Worm (Caenorhabditis elegans) whole organism, L2 larva: ENCODE results near the gene pmp-5.

Source experiments
- F13H6.1 ChIP-seq: sonication (generic microtip); optimal IDR thresholded peaks from 2 replicates; lab custom pipeline; 2016; ENCODE audit warnings: missing genetic modification characterization, missing compliant biosample characterization
- R02D3.7 ChIP-seq: fragments of 150-350 bp; optimal IDR thresholded peaks from 2 replicates; lab custom pipeline; 2014; ENCODE audit warnings: missing biosample characterization, missing genetic modification characterization
- Y55F3AM.14 ChIP-seq: fragments of 200-800 bp; sonication (Bioruptor generic); optimal IDR thresholded peaks from 2 replicates; lab custom pipeline; 2018; ENCODE audit warnings: mild to moderate bottlenecking, missing genetic modification characterization, missing compliant biosample characterization
- ZK546.5 ChIP-seq: sonication (generic microtip); optimal IDR thresholded peaks from 2 replicates; lab custom pipeline; 2017; ENCODE audit warnings: missing biosample characterization, missing genetic modification characterization
- alr-1 ChIP-seq: fragments of 150-350 bp; optimal IDR thresholded peaks from 2 replicates; lab custom pipeline; 2014; ENCODE audit warnings: missing biosample characterization, missing genetic modification characterization
- ama-1 ChIP-seq: fragments of 150-350 bp; optimal IDR thresholded peaks from 2 replicates; lab custom pipeline; 2018; ENCODE audit warnings: inconsistent platforms
- blmp-1 ChIP-seq: sonication (generic microtip); optimal IDR thresholded peaks from 2 replicates; lab custom pipeline; 2017; ENCODE audit warnings: missing genetic modification characterization, mild to moderate bottlenecking, missing compliant biosample characterization, antibody characterized with exemption, moderate library complexity; ENCODE audit not compliant: insufficient read depth
- crh-2 ChIP-seq: sonication (generic microtip); optimal IDR thresholded peaks from 2 replicates; lab custom pipeline; 2017; ENCODE audit warnings: missing biosample characterization, missing genetic modification characterization
- elt-1 ChIP-seq: fragments of 150-350 bp; optimal IDR thresholded peaks from 2 replicates; lab custom pipeline; 2014; ENCODE audit warnings: missing biosample characterization, missing genetic modification characterization
- elt-3 ChIP-seq: sonication (generic microtip); optimal IDR thresholded peaks from 2 replicates; lab custom pipeline; 2017; ENCODE audit warnings: missing biosample characterization, missing genetic modification characterization
- gmeb-1 ChIP-seq: fragments of 150-350 bp; optimal IDR thresholded peaks from 2 replicates; lab custom pipeline; 2014; ENCODE audit warnings: missing biosample characterization, missing genetic modification characterization
- lin-11 ChIP-seq: fragments of 150-350 bp; sonication (generic microtip); optimal IDR thresholded peaks from 2 replicates; lab custom pipeline; 2014; ENCODE audit warnings: missing biosample characterization, missing genetic modification characterization, inconsistent platforms, mixed read lengths
- lin-13 ChIP-seq: fragments of 150-350 bp; optimal IDR thresholded peaks from 2 replicates; lab custom pipeline; 2014; ENCODE audit warnings: missing biosample characterization, missing genetic modification reagents, missing genetic modification characterization
- lin-39 ChIP-seq: fragments of 150-350 bp; optimal IDR thresholded peaks from 2 replicates; lab custom pipeline; 2014; ENCODE audit warnings: missing biosample characterization, missing genetic modification reagents, missing genetic modification characterization
- lsy-2 ChIP-seq, 2 experiments: fragments of 150-350 bp in 1 of 2; sonication (generic microtip) in 1 of 2; optimal IDR thresholded peaks; 2 replicates each; lab custom pipeline; 2014 to 2017; ENCODE audit warnings: missing biosample characterization in 2 of 2, missing genetic modification characterization in 2 of 2
- mab-5 ChIP-seq: fragments of 150-350 bp; optimal IDR thresholded peaks from 2 replicates; lab custom pipeline; 2014; ENCODE audit warnings: missing biosample characterization, missing genetic modification characterization
- mbf-1 ChIP-seq: sonication (generic microtip); optimal IDR thresholded peaks from 2 replicates; lab custom pipeline; 2017; ENCODE audit warnings: missing biosample characterization, missing genetic modification characterization
- mdl-1 ChIP-seq, 2 experiments: fragments of 150-350 bp in 1 of 2; sonication (generic microtip) in 1 of 2; optimal IDR thresholded peaks; 2 replicates each; lab custom pipeline; 2017; ENCODE audit warnings: missing biosample characterization in 2 of 2, missing genetic modification characterization in 2 of 2
- nhr-10 ChIP-seq: sonication (generic microtip); optimal IDR thresholded peaks from 2 replicates; lab custom pipeline; 2017; ENCODE audit warnings: missing biosample characterization, missing genetic modification characterization
- nhr-11 ChIP-seq: fragments of 150-350 bp; optimal IDR thresholded peaks from 2 replicates; lab custom pipeline; 2014; ENCODE audit warnings: missing biosample characterization, missing genetic modification characterization
- nhr-12 ChIP-seq: fragments of 150-350 bp; optimal IDR thresholded peaks from 2 replicates; lab custom pipeline; 2014; ENCODE audit warnings: missing biosample characterization, missing genetic modification characterization
- nhr-129 ChIP-seq: fragments of 150-350 bp; optimal IDR thresholded peaks from 2 replicates; lab custom pipeline; 2014; ENCODE audit warnings: missing biosample characterization, missing genetic modification characterization
- nhr-21 ChIP-seq: fragments of 150-350 bp; optimal IDR thresholded peaks from 2 replicates; lab custom pipeline; 2014; ENCODE audit warnings: missing biosample characterization, missing genetic modification characterization
- nhr-25 ChIP-seq: fragments of 150-350 bp; sonication (generic microtip); optimal IDR thresholded peaks from 3 replicates; lab custom pipeline; 2014; ENCODE audit warnings: missing biosample characterization, missing genetic modification characterization
- nhr-6 ChIP-seq: fragments of 150-350 bp; optimal IDR thresholded peaks from 2 replicates; lab custom pipeline; 2014; ENCODE audit warnings: missing biosample characterization, missing genetic modification characterization
- nhr-77 ChIP-seq: fragments of 150-350 bp; optimal IDR thresholded peaks from 2 replicates; lab custom pipeline; 2014; ENCODE audit warnings: missing biosample characterization, missing genetic modification characterization
- peb-1 ChIP-seq: fragments of 150-350 bp; optimal IDR thresholded peaks from 2 replicates; lab custom pipeline; 2014; ENCODE audit warnings: missing biosample characterization, missing genetic modification characterization
- sem-4 ChIP-seq: fragments of 150-350 bp; optimal IDR thresholded peaks from 2 replicates; lab custom pipeline; 2014; ENCODE audit warnings: missing biosample characterization, missing genetic modification reagents, missing genetic modification characterization
- sma-3 ChIP-seq: sonication (generic microtip); optimal IDR thresholded peaks from 2 replicates; lab custom pipeline; 2016; ENCODE audit warnings: missing genetic modification reagents, missing genetic modification characterization, missing compliant biosample characterization
- sma-9 ChIP-seq, 2 experiments: fragments of 150-350 bp in 1 of 2; sonication (generic microtip) in 1 of 2; optimal IDR thresholded peaks; 2 replicates each; lab custom pipeline; 2014 to 2016; ENCODE audit warnings: missing genetic modification characterization in 2 of 2, mild to moderate bottlenecking in 1 of 2, missing biosample characterization in 1 of 2, missing compliant biosample characterization in 1 of 2, missing genetic modification reagents in 1 of 2, moderate library complexity in 1 of 2
- snpc-4 ChIP-seq: fragments of 150-350 bp; optimal IDR thresholded peaks from 2 replicates; lab custom pipeline; 2014; ENCODE audit warnings: missing biosample characterization, missing genetic modification characterization
- unc-62 ChIP-seq: fragments of 150-350 bp; optimal IDR thresholded peaks from 2 replicates; lab custom pipeline; 2014; ENCODE audit warnings: missing biosample characterization, missing genetic modification reagents, missing genetic modification characterization
- zag-1 ChIP-seq: fragments of 150-350 bp; optimal IDR thresholded peaks from 2 replicates; lab custom pipeline; 2014; ENCODE audit warnings: missing biosample characterization, missing genetic modification characterization
- ztf-1 ChIP-seq: fragments of 200-800 bp; sonication (Bioruptor generic); conservative IDR thresholded peaks from 2 replicates; pipeline ENCODE4 v1.3.6; 2022; ENCODE audit warnings: missing genetic modification characterization, missing compliant biosample characterization
- ztf-11 ChIP-seq: sonication (generic microtip); optimal IDR thresholded peaks from 2 replicates; lab custom pipeline; 2017; ENCODE audit warnings: missing biosample characterization, missing genetic modification characterization

The pmp-5 gene

DNA sequence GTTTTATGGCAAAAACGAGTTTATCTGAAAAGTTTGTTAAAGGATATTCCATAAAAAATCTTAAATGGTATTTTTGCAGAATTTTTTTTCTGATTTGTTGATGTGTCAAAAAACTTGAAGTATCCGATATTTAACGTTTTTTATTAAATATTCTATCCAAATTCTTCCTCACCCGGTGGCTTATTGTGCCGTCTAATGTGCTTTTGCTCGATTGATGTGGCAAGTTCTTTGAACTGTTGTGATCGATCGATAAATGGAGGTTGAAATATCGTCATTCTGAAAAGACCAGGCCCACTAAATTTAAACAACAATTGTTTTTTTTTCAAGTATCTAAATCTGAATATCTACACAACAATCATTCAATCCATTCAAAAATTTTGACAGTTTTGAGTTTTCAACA is 10.4 kb downstream of the pmp-5 start, which contains the start of gene syx-18:
TSS of gene syx-18 (minus strand) at position 276 of the 400 bp plus-strand sequence.
- peak; percentile 19 for TF ChIP-seq lin-13 (GFP tag; lab: Kevin White, UChicago)
- peak; percentile 6 for TF ChIP-seq nhr-25
- no peak for TF ChIP-seq nhr-11 (tag; lab: Kevin White, UChicago)
- TF ChIP-seq sem-4 (tag; lab: Kevin White, UChicago) = peak; percentile 25
- TF ChIP-seq snpc-4 = no peak

- TF ChIP-seq R02D3.7 (tag; lab: Kevin White, UChicago) (no peak), crh-2 (tag; lab: Kevin White, UChicago) (no peak), mbf-1 (tag; lab: Kevin White, UChicago) (no peak), nhr-77 (no peak), lin-39 (tag; lab: Kevin White, UChicago) (no peak), nhr-25 (no peak), lin-11 (no peak), nhr-11 (tag; lab: Kevin White, UChicago) (no peak), mab-5 (tag; lab: Kevin White, UChicago) (no peak), ztf-1 (GFP tag; lab: Robert Waterston, UW) (no peak), sma-3 (GFP tag; lab: Kevin White, UChicago) (no peak), gmeb-1 (tag; lab: Kevin White, UChicago) (no peak), lin-13 (GFP tag; lab: Kevin White, UChicago) (no peak)
These were observed 13.6 kb downstream of the pmp-5 start, which contains the start of gene T10H9.8 for ce11 chrV:6652051-6652450. Gene T10H9.8, plus strand, starts transcription at chrV:6652351.

- TF ChIP-seq nhr-10 (tag; lab: Kevin White, UChicago) (no peak), nhr-25 (no peak), elt-1 (tag; lab: Kevin White, UChicago) (no peak), snpc-4 (no peak), sem-4 (tag; lab: Kevin White, UChicago) (no peak), unc-62 (no peak), lin-11 (no peak), mdl-1 (tag; optimal IDR thresholded peaks at IDR 0.05; lab: Kevin White, UChicago) (no peak), alr-1 (tag; lab: Kevin White, UChicago) (no peak), ama-1 (no peak), ztf-11 (tag; lab: Kevin White, UChicago) (no peak), nhr-11 (tag; lab: Kevin White, UChicago) (no peak), F13H6.1 (tag; lab: Kevin White, UChicago) (no peak), lsy-2 (tag; optimal IDR thresholded peaks at IDR 0.05; lab: Kevin White, UChicago) (no peak), nhr-77 (no peak), nhr-129 (tag; lab: Kevin White, UChicago) (no peak), peb-1 (no peak), blmp-1 (tag; lab: Kevin White, UChicago) (no peak)
These were observed 15.1 kb downstream of the pmp-5 start for ce11 chrV:6650508-6650907.

DNA sequence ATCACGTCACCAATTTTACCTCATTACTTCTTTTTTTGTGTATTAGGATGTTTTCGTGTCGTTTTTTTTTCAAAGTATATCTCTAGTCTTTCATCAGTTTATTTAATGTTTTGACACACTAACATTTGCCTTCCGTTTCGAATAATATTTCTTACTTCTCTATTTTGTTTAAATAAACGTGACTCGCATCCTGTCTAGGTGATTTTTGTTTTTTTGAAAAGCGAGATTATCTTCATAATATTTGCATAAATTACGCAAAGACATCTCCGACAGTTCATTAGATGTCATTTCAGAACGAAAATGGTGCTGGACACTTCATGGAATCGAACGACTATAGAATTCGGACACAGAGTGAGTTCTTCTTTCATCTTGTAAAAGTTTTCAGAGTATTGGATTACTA is 16.3 kb downstream of the pmp-5 start, which contains the start of gene T10H9.1:
TSS of gene T10H9.1 (plus strand) at position 301 of the 400 bp plus-strand sequence.
- TF ChIP-seq sem-4 (tag; lab: Kevin White, UChicago) (no peak), nhr-25 (no peak), nhr-21 (tag; lab: Kevin White, UChicago) (no peak), nhr-129 (tag; lab: Kevin White, UChicago) (no peak), mbf-1 (tag; lab: Kevin White, UChicago) (no peak), snpc-4 (no peak), nhr-77 (no peak), ztf-1 (GFP tag; lab: Robert Waterston, UW) (no peak), lin-11 (no peak), nhr-11 (tag; lab: Kevin White, UChicago) (no peak), Y55F3AM.14 (no peak), lin-13 (GFP tag; lab: Kevin White, UChicago) (no peak), nhr-6 (no peak), ama-1 (no peak), elt-3 (tag; lab: Kevin White, UChicago) (no peak), gmeb-1 (tag; lab: Kevin White, UChicago) (no peak), ZK546.5 (tag; lab: Kevin White, UChicago) (no peak), lin-39 (tag; lab: Kevin White, UChicago) (no peak), zag-1 (tag; lab: Kevin White, UChicago) (no peak), unc-62 (no peak)

- no peak for TF ChIP-seq nhr-12 (tag; lab: Kevin White, UChicago)
- peak; percentile 30 for TF ChIP-seq sma-9 (GFP tag; optimal IDR thresholded peaks at IDR 0.05; lab: Kevin White, UChicago)
- TF ChIP-seq sma-9 (tag; optimal IDR thresholded peaks at IDR 0.05; lab: Kevin White, UChicago) = no peak
- TF ChIP-seq, all 48 proteins: peak for 1
These were observed 19.8 kb downstream of the pmp-5 start for ce11 chrV:6645810-6646209.
